Worm (Caenorhabditis elegans) whole organism, late embryonic: ENCODE measurements around the gene brf-1.

Experiments
- elt-2 ChIP-seq: sonication (generic microtip); optimal IDR thresholded peaks from 2 replicates; lab custom pipeline; 2016; ENCODE audit warnings: missing genetic modification reagents, missing genetic modification characterization, missing compliant biosample characterization
- ets-4 ChIP-seq: sonication (generic microtip); optimal IDR thresholded peaks from 2 replicates; lab custom pipeline; 2016; ENCODE audit warnings: missing genetic modification characterization, missing compliant biosample characterization
- fkh-10 ChIP-seq: fragments of 150-350 bp; optimal IDR thresholded peaks from 2 replicates; lab custom pipeline; 2014; ENCODE audit warnings: missing biosample characterization, missing genetic modification reagents, missing genetic modification characterization
- hlh-30 ChIP-seq: sonication (generic microtip); optimal IDR thresholded peaks from 2 replicates; lab custom pipeline; 2017; ENCODE audit warnings: antibody characterized with exemption, missing genetic modification characterization, missing compliant biosample characterization; ENCODE audit not compliant: insufficient read depth
- lin-11 ChIP-seq: fragments of 200-800 bp; sonication (Bioruptor generic); optimal IDR thresholded peaks from 2 replicates; lab custom pipeline; 2018; ENCODE audit warnings: mild to moderate bottlenecking, missing genetic modification characterization, missing compliant biosample characterization
- pha-4 ChIP-seq: fragments of 150-350 bp; optimal IDR thresholded peaks from 2 replicates; lab custom pipeline; 2018; ENCODE audit warnings: missing biosample characterization, missing genetic modification reagents, missing genetic modification characterization
- ztf-16 ChIP-seq: sonication (generic microtip); optimal IDR thresholded peaks from 2 replicates; lab custom pipeline; 2017; ENCODE audit warnings: missing genetic modification characterization, missing compliant biosample characterization

- TF ChIP-seq lin-11 (no peak), ztf-16 (tag; lab: Kevin White, UChicago) (no peak), hlh-30 (tag; lab: Kevin White, UChicago) (no peak), ets-4 (no peak), fkh-10 (GFP tag; lab: Kevin White, UChicago) (no peak), pha-4 (tag; lab: Kevin White, UChicago) (no peak), elt-2 (tag; lab: Kevin White, UChicago) (no peak)
Measured at ce11 chrII:7314083-7314482, 8.4 kb downstream of the brf-1 start, which contains the start of gene F45E12.6.
